Worm (Caenorhabditis elegans) whole organism, mixed stage, embryonic: ENCODE results near the gene T26H10.2.
A peak's percentile ranks its signal among the peaks of the same experiment; 100 is the strongest.

Source experiments
- M03D4.4 ChIP-seq: sonication (generic microtip); optimal IDR thresholded peaks from 2 replicates; lab custom pipeline; 2017; ENCODE audit warnings: mild to moderate bottlenecking, missing genetic modification characterization, missing compliant biosample characterization
- bed-3 ChIP-seq: fragments of 200-800 bp; sonication (Bioruptor generic); optimal IDR thresholded peaks from 3 replicates; lab custom pipeline; 2018; ENCODE audit warnings: mild to moderate bottlenecking, missing genetic modification characterization, moderate library complexity, missing compliant biosample characterization
- blmp-1 ChIP-seq: fragments of 150-350 bp; optimal IDR thresholded peaks from 2 replicates; lab custom pipeline; 2014; ENCODE audit warnings: missing biosample characterization, missing genetic modification characterization
- ceh-83 ChIP-seq: fragments of 200-800 bp; sonication (Bioruptor generic); optimal IDR thresholded peaks from 2 replicates; lab custom pipeline; 2018; ENCODE audit warnings: mild to moderate bottlenecking, missing genetic modification characterization, missing compliant biosample characterization
- ces-1 ChIP-seq: fragments of 150-350 bp; optimal IDR thresholded peaks from 2 replicates; lab custom pipeline; 2014; ENCODE audit warnings: missing biosample characterization, missing genetic modification reagents, missing genetic modification characterization
- elt-1 ChIP-seq: sonication (generic microtip); optimal IDR thresholded peaks from 2 replicates; lab custom pipeline; 2017; ENCODE audit warnings: missing genetic modification characterization, mild to moderate bottlenecking, missing compliant biosample characterization, antibody characterized with exemption, moderate library complexity, borderline replicate concordance; ENCODE audit not compliant: insufficient read depth
- elt-3 ChIP-seq: fragments of 150-350 bp; optimal IDR thresholded peaks from 2 replicates; lab custom pipeline; 2014; ENCODE audit warnings: missing biosample characterization, missing genetic modification characterization
- flh-1 ChIP-seq: fragments of 200-800 bp; sonication (Bioruptor generic); optimal IDR thresholded peaks from 2 replicates; lab custom pipeline; 2018; ENCODE audit warnings: mild to moderate bottlenecking, missing genetic modification characterization, moderate library complexity, missing compliant biosample characterization
- ham-2 ChIP-seq: fragments of 200-800 bp; sonication (Bioruptor generic); optimal IDR thresholded peaks from 2 replicates; lab custom pipeline; 2018; ENCODE audit warnings: mild to moderate bottlenecking, missing genetic modification characterization, missing compliant biosample characterization
- hlh-1 ChIP-seq: fragments of 150-350 bp; optimal IDR thresholded peaks from 2 replicates; lab custom pipeline; 2014; ENCODE audit warnings: missing biosample characterization, missing genetic modification reagents, missing genetic modification characterization
- lin-13 ChIP-seq: fragments of 150-350 bp; optimal IDR thresholded peaks from 2 replicates; lab custom pipeline; 2014; ENCODE audit warnings: missing biosample characterization, missing genetic modification characterization
- lin-32 ChIP-seq: fragments of 200-800 bp; sonication (Bioruptor generic); optimal IDR thresholded peaks from 2 replicates; lab custom pipeline; 2018; ENCODE audit warnings: mild to moderate bottlenecking, missing genetic modification characterization, missing compliant biosample characterization
- lsy-2 ChIP-seq: fragments of 150-350 bp; optimal IDR thresholded peaks from 2 replicates; lab custom pipeline; 2014; ENCODE audit warnings: missing biosample characterization, missing genetic modification characterization
- mab-5 ChIP-seq: fragments of 150-350 bp; optimal IDR thresholded peaks from 2 replicates; lab custom pipeline; 2014; ENCODE audit warnings: missing biosample characterization, missing genetic modification characterization
- mep-1 ChIP-seq: fragments of 150-350 bp; optimal IDR thresholded peaks from 2 replicates; lab custom pipeline; 2017; ENCODE audit warnings: missing biosample characterization, missing genetic modification reagents, missing genetic modification characterization, inconsistent platforms
- nhr-2 ChIP-seq: fragments of 150-350 bp; optimal IDR thresholded peaks from 2 replicates; lab custom pipeline; 2014; ENCODE audit warnings: missing biosample characterization, missing genetic modification characterization
- nhr-237 ChIP-seq: fragments of 150-350 bp; optimal IDR thresholded peaks from 2 replicates; lab custom pipeline; 2014; ENCODE audit warnings: missing biosample characterization, missing genetic modification characterization
- nhr-76 ChIP-seq: sonication (generic microtip); optimal IDR thresholded peaks from 2 replicates; lab custom pipeline; 2017; ENCODE audit warnings: missing biosample characterization, missing genetic modification characterization
- pha-4 ChIP-seq: fragments of 150-350 bp; optimal IDR thresholded peaks from 2 replicates; lab custom pipeline; 2018; ENCODE audit warnings: missing biosample characterization, missing genetic modification reagents, missing genetic modification characterization
- sem-2 ChIP-seq: fragments of 200-800 bp; sonication (Bioruptor generic); optimal IDR thresholded peaks from 2 replicates; lab custom pipeline; 2018; ENCODE audit warnings: mild to moderate bottlenecking, missing genetic modification characterization, missing compliant biosample characterization
- snpc-4 ChIP-seq: fragments of 150-350 bp; optimal IDR thresholded peaks from 2 replicates; lab custom pipeline; 2014; ENCODE audit warnings: missing biosample characterization, missing genetic modification characterization
- sptf-1 ChIP-seq: sonication (generic microtip); optimal IDR thresholded peaks from 2 replicates; lab custom pipeline; 2017; ENCODE audit warnings: mild to moderate bottlenecking, missing genetic modification characterization, moderate library complexity, missing compliant biosample characterization
- tbx-8 ChIP-seq: fragments of 200-800 bp; sonication (Bioruptor generic); optimal IDR thresholded peaks from 2 replicates; lab custom pipeline; 2018; ENCODE audit warnings: mild to moderate bottlenecking, missing genetic modification characterization, moderate library complexity, missing compliant biosample characterization
- unc-120 ChIP-seq: sonication (generic microtip); optimal IDR thresholded peaks from 2 replicates; lab custom pipeline; 2017; ENCODE audit warnings: missing genetic modification characterization, missing compliant biosample characterization; ENCODE audit not compliant: poor library complexity, severe bottlenecking
- zip-8 ChIP-seq: fragments of 150-350 bp; optimal IDR thresholded peaks from 2 replicates; lab custom pipeline; 2014; ENCODE audit warnings: missing biosample characterization, missing genetic modification characterization

Gene T26H10.2

ce11 chrV:11424565-11424964 lies at the start of gene T26H10.2:
Gene T26H10.2 (minus strand): TSS chrV:11424665.
- no peak for TF ChIP-seq elt-3 (tag; lab: Kevin White, UChicago)

- TF ChIP-seq pha-4 = no peak
- TF ChIP-seq flh-1 (GFP tag; lab: Kevin White, UChicago) = no peak
- no peak for TF ChIP-seq mab-5 (tag; lab: Kevin White, UChicago)
- no peak for TF ChIP-seq ces-1 (GFP tag; lab: Kevin White, UChicago)
- no peak for TF ChIP-seq elt-3 (tag; lab: Kevin White, UChicago)
- no peak for TF ChIP-seq bed-3 (GFP tag; lab: Kevin White, UChicago)
- TF ChIP-seq sptf-1 (tag; lab: Kevin White, UChicago) = no peak
- no peak for TF ChIP-seq lin-13
- TF ChIP-seq nhr-237 (tag; lab: Kevin White, UChicago) = no peak
- no peak for TF ChIP-seq hlh-1 (tag; lab: Kevin White, UChicago)
Measured at ce11 chrV:11472209-11472608, 47.7 kb upstream of the T26H10.2 start, which contains the start of the genes nas-20 and nas-21. Gene nas-20 (minus strand): TSS chrV:11472309. Gene nas-21 (plus strand): TSS chrV:11472564.

- TF ChIP-seq tbx-8 (GFP tag; lab: Kevin White, UChicago) (no peak), elt-3 (tag; lab: Kevin White, UChicago) (no peak), nhr-2 (tag; lab: Kevin White, UChicago) (no peak), ceh-83 (GFP tag; lab: Kevin White, UChicago) (no peak)
Measured at ce11 chrV:11470210-11470713, 45.8 kb upstream of the T26H10.2 start, which contains the start of gene aat-6. Gene aat-6 (minus strand): TSS chrV:11470663.

- TF ChIP-seq lin-13 (no peak), mab-5 (tag; lab: Kevin White, UChicago) (no peak), zip-8 (no peak), ceh-83 (GFP tag; lab: Kevin White, UChicago) (no peak), elt-1 (tag; lab: Kevin White, UChicago) (no peak), blmp-1 (tag; lab: Kevin White, UChicago) (no peak), mep-1 (tag; lab: Kevin White, UChicago) (no peak), lin-32 (GFP tag; lab: Kevin White, UChicago) (no peak)
Measured at ce11 chrV:11462963-11463453, 38.5 kb upstream of the T26H10.2 start, which contains the start of gene zipt-16. Gene zipt-16 (plus strand): TSS chrV:11463013.

ce11 chrV:11459255-11459654 lies 34.8 kb upstream of the T26H10.2 start, which contains the start of gene T11F9.1:
Gene T11F9.1 (plus strand): TSS chrV:11459555.
- TF ChIP-seq nhr-237 (tag; lab: Kevin White, UChicago) = no peak
- TF ChIP-seq hlh-1 (tag; lab: Kevin White, UChicago) = no peak
- TF ChIP-seq ceh-83 (GFP tag; lab: Kevin White, UChicago) = no peak

- TF ChIP-seq pha-4 = no peak
- TF ChIP-seq ces-1 (GFP tag; lab: Kevin White, UChicago) = peak; percentile 54
- no peak for TF ChIP-seq lsy-2 (tag; lab: Kevin White, UChicago)
Measured at ce11 chrV:11454917-11455316, 30.5 kb upstream of the T26H10.2 start.

- TF ChIP-seq hlh-1 (tag; lab: Kevin White, UChicago) = no peak
- no peak for TF ChIP-seq lsy-2 (tag; lab: Kevin White, UChicago)
- no peak for TF ChIP-seq sem-2 (GFP tag; lab: Kevin White, UChicago)
- TF ChIP-seq zip-8 = no peak
- no peak for TF ChIP-seq ham-2 (GFP tag; lab: Kevin White, UChicago)
- no peak for TF ChIP-seq nhr-76 (tag; lab: Kevin White, UChicago)
- TF ChIP-seq, all 35 proteins: peak for 0
Measured at ce11 chrV:11450257-11450656, 25.8 kb upstream of the T26H10.2 start, which contains the start of gene col-156. Gene col-156 (minus strand): TSS chrV:11450357.

ce11 chrV:11449404-11449803 lies 24.9 kb upstream of the T26H10.2 start:
- TF ChIP-seq unc-120 (tag; lab: Kevin White, UChicago) (no peak), snpc-4 (tag; lab: Kevin White, UChicago) (no peak), zip-8 (no peak), M03D4.4 (no peak), sptf-1 (tag; lab: Kevin White, UChicago) (no peak)
